Fruit fly (Drosophila melanogaster): ENCODE data around the gene GluRIIB.
A peak's percentile ranks its signal among the peaks of the same experiment; 100 is the strongest.

GluRIIB gene

dm6 chr2L:5541935-5542685 lies 17.0 kb upstream of the GluRIIB start, which contains the start of the genes Hel25E and Lam (continued):
- TF ChIP-seq Drgx (GFP tag; IDR thresholded peaks at IDR 0.05) (no peak), gsb (GFP tag; IDR thresholded peaks at IDR 0.05) (no peak), BEAF-32 (GFP tag; optimal IDR thresholded peaks at IDR 0.05) (peak; percentile 94), Dp (GFP tag; optimal IDR thresholded peaks at IDR 0.05) (peak; percentile 50), CG3847 (GFP tag; IDR thresholded peaks at IDR 0.05) (peak; percentile 69), tna (GFP tag; IDR thresholded peaks at IDR 0.05; ENCODE audit: partially characterized antibody) (peak; percentile 57), CTCF (GFP tag; optimal IDR thresholded peaks at IDR 0.05) (no peak), CG17829 (tag; optimal IDR thresholded peaks at IDR 0.05) (peak; percentile 50), CG4617 (GFP tag; optimal IDR thresholded peaks at IDR 0.05; ENCODE audit: borderline replicate concordance) (peak; percentile 19), Myb (GFP tag; optimal IDR thresholded peaks at IDR 0.05) (peak; percentile 43), Bteb2 (GFP tag; optimal IDR thresholded peaks at IDR 0.05) (no peak), CG2889 (GFP tag; IDR thresholded peaks at IDR 0.05) (no peak), hkb (optimal IDR thresholded peaks at IDR 0.05) (peak; percentile 69), hkb (GFP tag; IDR thresholded peaks at IDR 0.05) (no peak), Nf-YC (tag; optimal IDR thresholded peaks at IDR 0.05) (no peak), dpn (GFP tag; optimal IDR thresholded peaks at IDR 0.05) (peak in 1 of 2 experiments; percentile 11), CG14014 (GFP tag; IDR thresholded peaks at IDR 0.05) (no peak), CG18619 (GFP tag; optimal IDR thresholded peaks at IDR 0.05) (no peak), Sry-β (GFP tag; optimal IDR thresholded peaks at IDR 0.05) (no peak), slou (GFP tag; optimal IDR thresholded peaks at IDR 0.05) (no peak), Bgb (GFP tag; IDR thresholded peaks at IDR 0.05; ENCODE audit: partially characterized antibody) (peak; percentile 83), Fer1 (GFP tag; optimal IDR thresholded peaks at IDR 0.05) (no peak), abd-A (tag; optimal IDR thresholded peaks at IDR 0.05) (no peak), Opbp (GFP tag; IDR thresholded peaks at IDR 0.05; ENCODE audit: partially characterized antibody) (peak; percentile 76), CG2712 (tag; optimal IDR thresholded peaks at IDR 0.05) (peak; percentile 55), CG17568 (GFP tag; optimal IDR thresholded peaks at IDR 0.05) (no peak), Rfx (GFP tag; IDR thresholded peaks at IDR 0.05) (no peak), zen2 (GFP tag; IDR thresholded peaks at IDR 0.05; ENCODE audit: partially characterized antibody) (peak; percentile 85), E2f1 (GFP tag; IDR thresholded peaks at IDR 0.05) (peak; percentile 14; the same call in 1 of the 2 replicates), nerfin-2 (GFP tag; IDR thresholded peaks at IDR 0.05; ENCODE audit: partially characterized antibody) (peak; percentile 78), CG4424 (GFP tag; optimal IDR thresholded peaks at IDR 0.05) (no peak), CG6791 (GFP tag; IDR thresholded peaks at IDR 0.05; ENCODE audit: partially characterized antibody) (peak; percentile 81), gem (tag; optimal IDR thresholded peaks at IDR 0.05) (no peak), Fer3 (tag; optimal IDR thresholded peaks at IDR 0.05) (no peak), chn (GFP tag; optimal IDR thresholded peaks at IDR 0.05) (peak; percentile 24), CrebB (tag; optimal IDR thresholded peaks at IDR 0.05) (no peak), vnd (GFP tag; IDR thresholded peaks at IDR 0.05; ENCODE audit: partially characterized antibody) (peak; percentile 85), CG14860 (GFP tag; IDR thresholded peaks at IDR 0.05; ENCODE audit: partially characterized antibody) (peak; percentile 66; the same call in 1 of the 3 replicates), CG5245 (GFP tag; optimal IDR thresholded peaks at IDR 0.05) (no peak), chinmo (GFP tag; IDR thresholded peaks at IDR 0.05; ENCODE audit: partially characterized antibody) (no peak), CG7745 (tag; optimal IDR thresholded peaks at IDR 0.05) (no peak), Bdp1 (GFP tag; optimal IDR thresholded peaks at IDR 0.05) (no peak), CG11247 (GFP tag; IDR thresholded peaks at IDR 0.05) (no peak), croc (GFP tag; conservative IDR thresholded peaks at IDR 0.05) (no peak), PHDP (tag; optimal IDR thresholded peaks at IDR 0.05) (no peak), CG2116 (GFP tag; optimal IDR thresholded peaks at IDR 0.05) (peak; percentile 89), H2.0 (GFP tag; IDR thresholded peaks at IDR 0.05) (no peak), sna (GFP tag; IDR thresholded peaks at IDR 0.05; ENCODE audit: partially characterized antibody) (peak; percentile 93), CG13894 (tag; optimal IDR thresholded peaks at IDR 0.05) (no peak)

All from whole organism, embryonic.